Worm (Caenorhabditis elegans): Measurements from ENCODE around the gene cdkl-1.
A peak's percentile ranks its signal among the peaks of the same experiment; 100 is the strongest.

ce11 chrV:11113041-11113574 is 14.4 kb downstream of the cdkl-1 start, which contains the start of gene erfa-3:
- peak; percentile 74 for TF ChIP-seq unc-86 (tag; optimal IDR thresholded peaks at IDR 0.05)
- TF ChIP-seq fkh-10 (GFP tag; optimal IDR thresholded peaks at IDR 0.05): no peak
- peak; percentile 73 for TF ChIP-seq nfya-1 (tag; optimal IDR thresholded peaks at IDR 0.05)
- peak; percentile 32 for TF ChIP-seq dmd-4 (tag; optimal IDR thresholded peaks at IDR 0.05; ENCODE audit: borderline replicate concordance)
- TF ChIP-seq rnt-1 (tag; optimal IDR thresholded peaks at IDR 0.05): peak; percentile 69
- TF ChIP-seq pat-9 (tag; optimal IDR thresholded peaks at IDR 0.05): peak; percentile 75
- TF ChIP-seq hlh-13 (GFP tag; optimal IDR thresholded peaks at IDR 0.05): peak; percentile 18
- TF ChIP-seq C38D4.7 (GFP tag; optimal IDR thresholded peaks at IDR 0.05): peak; percentile 71
- peak; percentile 72 for TF ChIP-seq sox-4 (tag; optimal IDR thresholded peaks at IDR 0.05)
- no peak for TF ChIP-seq unc-55 (GFP tag; optimal IDR thresholded peaks at IDR 0.05)
- TF ChIP-seq lin-11 (tag; optimal IDR thresholded peaks at IDR 0.05): peak; percentile 54
- peak; percentile 65 for TF ChIP-seq ceh-2 (tag; optimal IDR thresholded peaks at IDR 0.05)
- no peak for TF ChIP-seq mec-3 (tag; optimal IDR thresholded peaks at IDR 0.05; ENCODE audit: borderline replicate concordance)
